Worm (Caenorhabditis elegans) whole organism, L4 larva: ENCODE measurements around the gene ints-5.
"Not testable (repeated sequence)": the region's sequence is repeated elsewhere in the genome, so short reads cannot be mapped to it uniquely, and the experiment has no call there.

Source experiments
- ama-1 ChIP-seq: fragments of 150-350 bp; optimal IDR thresholded peaks from 2 replicates; lab custom pipeline; 2014; ENCODE audit warnings: inconsistent platforms, mixed read lengths
- arid-1 ChIP-seq: fragments of 200-800 bp; sonication (Bioruptor generic); conservative IDR thresholded peaks from 2 replicates; pipeline ENCODE4 v1.3.6; 2022; ENCODE audit warnings: missing genetic modification reagents, missing genetic modification characterization, missing compliant biosample characterization
- ces-1 ChIP-seq: fragments of 150-350 bp; sonication (generic microtip); optimal IDR thresholded peaks from 4 replicates; lab custom pipeline; 2014; ENCODE audit warnings: missing biosample characterization, missing genetic modification reagents, missing genetic modification characterization
- dpl-1 ChIP-seq: fragments of 150-350 bp; optimal IDR thresholded peaks from 2 replicates; lab custom pipeline; 2014; ENCODE audit warnings: missing biosample characterization, missing genetic modification reagents, missing genetic modification characterization
- dve-1 ChIP-seq: sonication (generic microtip); optimal IDR thresholded peaks from 2 replicates; lab custom pipeline; 2017; ENCODE audit warnings: antibody characterized with exemption, mild to moderate bottlenecking, missing genetic modification characterization, missing compliant biosample characterization; ENCODE audit not compliant: insufficient read depth
- lin-39 ChIP-seq: fragments of 150-350 bp; optimal IDR thresholded peaks from 2 replicates; lab custom pipeline; 2014; ENCODE audit warnings: missing biosample characterization, missing genetic modification reagents, missing genetic modification characterization
- mdl-1 ChIP-seq, 2 experiments: fragments of 150-350 bp in 1 of 2; sonication (generic microtip) in 1 of 2; optimal IDR thresholded peaks; 2 replicates each; lab custom pipeline; 2014 to 2017; ENCODE audit warnings: missing biosample characterization in 2 of 2, missing genetic modification characterization in 2 of 2
- mep-1 ChIP-seq: fragments of 150-350 bp; sonication (generic microtip); optimal IDR thresholded peaks from 3 replicates; lab custom pipeline; 2014; ENCODE audit warnings: missing biosample characterization, missing genetic modification characterization
- set-16 ChIP-seq: fragments of 200-800 bp; sonication (Bioruptor generic); IDR thresholded peaks from 2 replicates; pipeline ENCODE4 v1.3.6; 2022; ENCODE audit warnings: missing genetic modification reagents, missing genetic modification characterization, missing compliant biosample characterization

DNA sequence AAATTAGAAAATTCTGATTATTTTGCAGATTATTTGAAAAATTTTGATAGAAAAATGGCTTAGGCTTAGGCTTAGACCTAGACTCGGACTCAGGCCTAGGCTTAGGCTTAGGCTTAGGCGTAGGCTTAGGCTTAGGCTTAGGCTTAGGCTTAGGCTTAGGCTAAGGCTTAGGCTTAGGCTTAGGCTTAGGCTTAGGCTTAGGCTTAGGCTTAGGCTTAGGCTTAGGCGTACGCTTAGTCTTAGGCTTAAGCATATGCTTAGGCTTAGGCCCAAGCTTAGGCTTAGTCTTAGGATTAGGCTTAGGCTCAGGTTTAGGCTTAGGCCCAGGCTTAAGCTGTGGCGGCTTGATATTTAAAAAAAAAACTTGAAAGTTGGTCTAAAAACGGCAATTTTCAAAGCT lies 32.6 kb downstream of the ints-5 start:
- not testable (repeated sequence) for TF ChIP-seq ama-1 (lab: Kevin White, UChicago); dve-1 (tag; lab: Kevin White, UChicago); lin-39 (tag; lab: Kevin White, UChicago); arid-1 (GFP tag; lab: Robert Waterston, UW); ces-1 (GFP tag; lab: Kevin White, UChicago); dpl-1 (GFP tag; lab: Kevin White, UChicago); mdl-1 (tag; optimal IDR thresholded peaks at IDR 0.05; lab: Kevin White, UChicago); mep-1 (tag; lab: Kevin White, UChicago); set-16
